Worm (Caenorhabditis elegans): ENCODE measurements around the gene abcf-3.

DNA sequence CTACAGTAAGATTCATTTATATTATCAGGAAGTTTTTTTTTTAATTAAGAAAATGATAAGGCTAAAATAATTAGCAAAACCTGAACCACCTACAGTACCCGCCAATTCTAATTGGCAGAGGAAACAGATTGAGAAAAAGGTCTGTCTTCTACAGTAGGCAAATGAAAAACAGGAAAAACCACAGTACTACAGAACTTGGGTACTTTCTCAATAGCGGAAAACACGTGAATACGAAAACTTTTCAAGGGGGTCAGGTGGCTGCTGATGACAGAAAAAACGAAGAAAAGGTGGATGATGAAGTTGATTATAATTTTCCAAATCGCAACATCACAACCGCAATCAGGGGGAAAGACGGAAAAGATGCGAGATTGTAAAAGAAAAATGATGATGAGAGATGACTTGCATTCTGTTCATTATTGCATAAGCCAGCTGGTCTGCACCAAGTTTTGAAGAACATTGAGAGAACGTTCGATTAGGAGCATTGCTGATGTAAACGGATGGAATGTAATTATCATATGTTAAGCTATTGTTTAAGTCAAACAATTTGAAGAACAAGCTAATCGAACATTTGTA lies 28.7 kb upstream of the abcf-3 start:
- TF ChIP-seq nhr-77 (tag; optimal IDR thresholded peaks at IDR 0.05) (no peak), ztf-4 (tag; optimal IDR thresholded peaks at IDR 0.05) (no peak), ama-1 (optimal IDR thresholded peaks at IDR 0.05) (no peak), jun-1 (tag; optimal IDR thresholded peaks at IDR 0.05) (peak; percentile 28), ceh-90 (tag; optimal IDR thresholded peaks at IDR 0.05) (no peak), fkh-4 (tag; optimal IDR thresholded peaks at IDR 0.05; ENCODE audit: borderline replicate concordance) (no peak), nhr-237 (tag; optimal IDR thresholded peaks at IDR 0.05) (no peak), nhr-71 (tag; optimal IDR thresholded peaks at IDR 0.05) (peak; percentile 44), aha-1 (tag; optimal IDR thresholded peaks at IDR 0.05) (no peak), lin-39 (tag; optimal IDR thresholded peaks at IDR 0.05) (no peak)
